Worm (Caenorhabditis elegans): ENCODE measurements around the gene rrf-3.

ce11 chrII:8127290-8127689 is 35.0 kb upstream of the rrf-3 start:
- no peak for TF ChIP-seq egl-27 (tag; optimal IDR thresholded peaks at IDR 0.05)
- TF ChIP-seq F37D6.2 (tag; optimal IDR thresholded peaks at IDR 0.05) = no peak
- TF ChIP-seq snpc-1.2 (GFP tag; IDR thresholded peaks at IDR 0.05) = no peak
- TF ChIP-seq tra-1 (GFP tag; IDR thresholded peaks at IDR 0.05) = no peak
- TF ChIP-seq fos-1 (tag; optimal IDR thresholded peaks at IDR 0.05) = no peak
- TF ChIP-seq unc-130 (GFP tag; optimal IDR thresholded peaks at IDR 0.05) = no peak

Data from whole organism, L4 larva.